Fruit fly (Drosophila melanogaster): ENCODE data around the gene CG6664.

CG6664 gene

dm6 chr3L:17006250-17006693 lies 9.7 kb downstream of the CG6664 start (continued):
- TF ChIP-seq CG32532 (GFP tag; IDR thresholded peaks at IDR 0.05) (peak; percentile 41; the same call in 1 of the 2 replicates), Drgx (GFP tag; IDR thresholded peaks at IDR 0.05) (peak; percentile 31; the same call in 1 of the 2 replicates), lab (GFP tag; optimal IDR thresholded peaks at IDR 0.05) (peak; percentile 59), vvl (GFP tag; IDR thresholded peaks at IDR 0.05) (0 out of 2 replicates have a peak, but pooled peaks have one; percentile 42), Ada2b (GFP tag; IDR thresholded peaks at IDR 0.05) (peak; percentile 17; the same call in 1 of the 2 replicates), Ptx1 (GFP tag; IDR thresholded peaks at IDR 0.05) (0 out of 2 replicates have a peak, but pooled peaks have one; percentile 31), en (GFP tag; optimal IDR thresholded peaks at IDR 0.05) (no peak), Asciz (GFP tag; optimal IDR thresholded peaks at IDR 0.05) (peak; percentile 2), CG13624 (GFP tag; optimal IDR thresholded peaks at IDR 0.05) (no peak), CG3163 (GFP tag; optimal IDR thresholded peaks at IDR 0.05) (no peak), Rx (GFP tag; IDR thresholded peaks at IDR 0.05) (no peak), sug (tag; optimal IDR thresholded peaks at IDR 0.05) (peak; percentile 83), ara (GFP tag; IDR thresholded peaks at IDR 0.05) (no peak), ken (GFP tag; IDR thresholded peaks at IDR 0.05) (0 out of 3 replicates have a peak, but pooled peaks have one; percentile 38), CG6683 (GFP tag; optimal IDR thresholded peaks at IDR 0.05) (no peak), CG31224 (GFP tag; IDR thresholded peaks at IDR 0.05) (no peak), CG6813 (GFP tag; optimal IDR thresholded peaks at IDR 0.05) (peak; percentile 15), Rfx (GFP tag; IDR thresholded peaks at IDR 0.05) (peak; percentile 40), CG12659 (GFP tag; optimal IDR thresholded peaks at IDR 0.05) (no peak), Abd-B (GFP tag; optimal IDR thresholded peaks at IDR 0.05) (peak; percentile 22), CG11456 (GFP tag; IDR thresholded peaks at IDR 0.05) (peak; percentile 28; the same call in 1 of the 3 replicates), pfk (GFP tag; optimal IDR thresholded peaks at IDR 0.05) (no peak), CG8944 (GFP tag; optimal IDR thresholded peaks at IDR 0.05) (no peak), CG4730 (GFP tag; IDR thresholded peaks at IDR 0.05) (no peak; the same call in 1 of the 2 replicates), CrebB (tag; optimal IDR thresholded peaks at IDR 0.05) (no peak), Fer1 (GFP tag; optimal IDR thresholded peaks at IDR 0.05) (peak; percentile 9), Med (GFP tag) (peak; percentile 79), az2 (GFP tag; optimal IDR thresholded peaks at IDR 0.05) (no peak), zen2 (GFP tag; IDR thresholded peaks at IDR 0.05; ENCODE audit: partially characterized antibody) (no peak), CG11085 (GFP tag; IDR thresholded peaks at IDR 0.05) (no peak), CG14667 (GFP tag; IDR thresholded peaks at IDR 0.05) (no peak), schlank (tag; optimal IDR thresholded peaks at IDR 0.05) (peak; percentile 13), Gsc (GFP tag; IDR thresholded peaks at IDR 0.05) (no peak), Dbx (GFP tag; IDR thresholded peaks at IDR 0.05) (0 out of 3 replicates have a peak, but pooled peaks have one; percentile 46), ato (GFP tag; IDR thresholded peaks at IDR 0.05; ENCODE audit: partially characterized antibody) (no peak), lmd (GFP tag; IDR thresholded peaks at IDR 0.05) (peak; percentile 30; the same call in 1 of the 2 replicates), Blimp-1 (GFP tag; optimal IDR thresholded peaks at IDR 0.05) (no peak), yki (optimal IDR thresholded peaks at IDR 0.05) (no peak), YL-1 (GFP tag; optimal IDR thresholded peaks at IDR 0.05) (no peak), lbe (GFP tag; optimal IDR thresholded peaks at IDR 0.05) (no peak), BEAF-32 (GFP tag; optimal IDR thresholded peaks at IDR 0.05) (no peak), Myb (GFP tag; optimal IDR thresholded peaks at IDR 0.05) (no peak), CG31388 (GFP tag; optimal IDR thresholded peaks at IDR 0.05) (no peak), Spps (tag; optimal IDR thresholded peaks at IDR 0.05) (no peak), CG9727 (GFP tag; optimal IDR thresholded peaks at IDR 0.05) (no peak), CG16815 (GFP tag; optimal IDR thresholded peaks at IDR 0.05) (no peak), gro (GFP tag; optimal IDR thresholded peaks at IDR 0.05) (no peak), CG15514 (GFP tag; optimal IDR thresholded peaks at IDR 0.05) (no peak), cwo (GFP tag; optimal IDR thresholded peaks at IDR 0.05) (peak; percentile 20), CG11560 (tag; IDR thresholded peaks at IDR 0.05) (no peak), disco-r (GFP tag; optimal IDR thresholded peaks at IDR 0.05) (no peak)
